Fruit fly (Drosophila melanogaster) whole organism, prepupa: ENCODE measurements around the gene Meltrin.
A peak's percentile ranks its signal among the peaks of the same experiment; 100 is the strongest.

ENCODE experiments used
- CG10631 ChIP-seq: fragments of 200-800 bp; sonication (Bioruptor generic); optimal IDR thresholded peaks from 2 replicates; lab custom pipeline; 2016; ENCODE audit warnings: missing biosample characterization, missing genetic modification characterization
- CG10669 ChIP-seq: fragments of 200-800 bp; sonication (Bioruptor generic); optimal IDR thresholded peaks from 3 replicates; lab custom pipeline; 2018; ENCODE audit warnings: missing biosample characterization, mild to moderate bottlenecking, missing genetic modification characterization, moderate library complexity
- CG16779 ChIP-seq: fragments of 200-800 bp; sonication (Bioruptor generic); optimal IDR thresholded peaks from 3 replicates; lab custom pipeline; 2017; ENCODE audit warnings: missing biosample characterization, mild to moderate bottlenecking, missing genetic modification characterization
- CG3032 ChIP-seq: fragments of 200-800 bp; optimal IDR thresholded peaks from 2 replicates; lab custom pipeline; 2019; ENCODE audit warnings: missing biosample characterization, mild to moderate bottlenecking, missing genetic modification characterization, moderate library complexity
- CG6854 ChIP-seq: fragments of 200-800 bp; sonication (Bioruptor generic); optimal IDR thresholded peaks from 2 replicates; lab custom pipeline; 2017; ENCODE audit warnings: missing biosample characterization, mild to moderate bottlenecking, missing genetic modification characterization
- Hr38 ChIP-seq: sonication (Bioruptor generic); optimal IDR thresholded peaks from 2 replicates; lab custom pipeline; 2016; ENCODE audit warnings: missing biosample characterization, missing genetic modification characterization
- Hr39 ChIP-seq: fragments of 200-800 bp; sonication (Bioruptor generic); optimal IDR thresholded peaks from 2 replicates; lab custom pipeline; 2016; ENCODE audit warnings: missing biosample characterization, missing genetic modification characterization
- Smox ChIP-seq: fragments of 200-800 bp; sonication (Bioruptor generic); optimal IDR thresholded peaks from 3 replicates; lab custom pipeline; 2016; ENCODE audit warnings: missing biosample characterization, missing genetic modification characterization
- eg ChIP-seq: fragments of 200-800 bp; sonication (Bioruptor generic); IDR thresholded peaks from 3 replicates; pipeline ENCODE4 v1.3.6; 2022; ENCODE audit warnings: missing biosample characterization, missing genetic modification characterization
- ss ChIP-seq, 2 experiments: fragments of 200-800 bp; sonication (Bioruptor generic); optimal IDR thresholded peaks; 2 replicates in 1 of 2; 3 replicates in 1 of 2; lab custom pipeline; 2017 to 2018; ENCODE audit warnings: mild to moderate bottlenecking in 2 of 2, missing biosample characterization in 2 of 2, missing genetic modification characterization in 2 of 2, moderate library complexity in 1 of 2

- TF ChIP-seq Smox (GFP tag; lab: Kevin White, UChicago), result no peak
- TF ChIP-seq Hr38 (GFP tag; lab: Kevin White, UChicago), result no peak
- TF ChIP-seq CG3032, result peak; percentile 39
- no peak for TF ChIP-seq CG10631 (GFP tag; lab: Kevin White, UChicago)
- TF ChIP-seq ss (GFP tag; optimal IDR thresholded peaks at IDR 0.05; lab: Kevin White, UChicago), result peak in 1 of 2 experiments; percentile 61
- no peak for TF ChIP-seq CG6854 (GFP tag; lab: Kevin White, UChicago)
- TF ChIP-seq CG16779, result peak; percentile 21
- TF ChIP-seq Hr39 (GFP tag; lab: Kevin White, UChicago), result no peak
- TF ChIP-seq eg, result peak; percentile 84
- peak; percentile 53 for TF ChIP-seq CG10669
Measured at dm6 chr3R:14656760-14657604, 40.1 kb downstream of the Meltrin start, which contains the start of gene CG3505.
